Worm (Caenorhabditis elegans) whole organism, early embryonic: ENCODE measurements around the gene nlp-53.

Source experiments
- B0310.2 ChIP-seq: sonication (generic microtip); optimal IDR thresholded peaks from 2 replicates; lab custom pipeline; 2016; ENCODE audit warnings: mild to moderate bottlenecking, missing genetic modification characterization, missing compliant biosample characterization
- F13C5.2 ChIP-seq: sonication (generic microtip); optimal IDR thresholded peaks from 2 replicates; lab custom pipeline; 2017; ENCODE audit warnings: mild to moderate bottlenecking, missing genetic modification characterization, inconsistent platforms, missing compliant biosample characterization
- aly-1 ChIP-seq: sonication (generic microtip); optimal IDR thresholded peaks from 2 replicates; lab custom pipeline; 2016; ENCODE audit warnings: missing genetic modification characterization, missing compliant biosample characterization
- ama-1 ChIP-seq: fragments of 150-350 bp; optimal IDR thresholded peaks from 2 replicates; lab custom pipeline; 2014
- ceh-13 ChIP-seq: fragments of 200-800 bp; sonication (Bioruptor generic); optimal IDR thresholded peaks from 2 replicates; lab custom pipeline; 2018; ENCODE audit warnings: mild to moderate bottlenecking, missing genetic modification characterization, missing compliant biosample characterization
- ceh-36 ChIP-seq: sonication (generic microtip); optimal IDR thresholded peaks from 2 replicates; lab custom pipeline; 2016; ENCODE audit warnings: missing genetic modification characterization, inconsistent platforms, missing compliant biosample characterization
- ets-7 ChIP-seq: sonication (generic microtip); optimal IDR thresholded peaks from 2 replicates; lab custom pipeline; 2016; ENCODE audit warnings: missing genotype, missing genetic modification characterization, missing compliant biosample characterization
- flt-1 ChIP-seq: fragments of 200-800 bp; sonication (Bioruptor generic); IDR thresholded peaks from 2 replicates; pipeline ENCODE4 v1.3.6; 2022; ENCODE audit warnings: missing genetic modification characterization, missing compliant biosample characterization
- hmbx-1 ChIP-seq: sonication (generic microtip); optimal IDR thresholded peaks from 2 replicates; lab custom pipeline; 2016; ENCODE audit warnings: mild to moderate bottlenecking, missing genetic modification characterization, missing compliant biosample characterization
- hmg-4 ChIP-seq: fragments of 200-800 bp; sonication (Bioruptor generic); optimal IDR thresholded peaks from 2 replicates; lab custom pipeline; 2018; ENCODE audit warnings: mild to moderate bottlenecking, missing genetic modification characterization, missing compliant biosample characterization
- hnd-1 ChIP-seq: sonication (generic microtip); optimal IDR thresholded peaks from 2 replicates; lab custom pipeline; 2016; ENCODE audit warnings: missing genetic modification characterization, missing compliant biosample characterization
- pes-1 ChIP-seq: fragments of 200-800 bp; sonication (Bioruptor generic); IDR thresholded peaks from 2 replicates; pipeline ENCODE4 v1.3.6; 2022; ENCODE audit warnings: missing genetic modification reagents, missing genetic modification characterization, missing compliant biosample characterization
- scrt-1 ChIP-seq: fragments of 200-800 bp; sonication (Bioruptor generic); IDR thresholded peaks from 2 replicates; pipeline ENCODE4 v1.3.6; 2022; ENCODE audit warnings: missing genetic modification characterization, missing compliant biosample characterization
- sea-1 ChIP-seq: fragments of 200-800 bp; sonication (Bioruptor generic); conservative IDR thresholded peaks from 2 replicates; pipeline ENCODE4 v1.3.6; 2022; ENCODE audit warnings: missing genetic modification characterization, missing compliant biosample characterization
- tbx-11 ChIP-seq: fragments of 200-800 bp; sonication (Bioruptor generic); IDR thresholded peaks from 2 replicates; pipeline ENCODE4 v1.3.6; 2022; ENCODE audit warnings: missing genetic modification characterization, missing compliant biosample characterization
- tbx-37 ChIP-seq: fragments of 200-800 bp; sonication (Bioruptor generic); conservative IDR thresholded peaks from 2 replicates; pipeline ENCODE4 v1.3.6; 2022; ENCODE audit warnings: missing genetic modification reagents, missing genetic modification characterization, missing compliant biosample characterization
- tra-4 ChIP-seq: sonication (generic microtip); optimal IDR thresholded peaks from 2 replicates; lab custom pipeline; 2017; ENCODE audit warnings: missing genetic modification characterization, missing compliant biosample characterization

The nlp-53 gene

ce11 chrX:13650799-13651198 lies 32.1 kb downstream of the nlp-53 start, which contains the start of gene C40C9.4:
C40C9.4 (plus strand) TSS chrX:13651099.
- TF ChIP-seq ama-1 (lab: Kevin White, UChicago) (no peak), ets-7 (tag; lab: Kevin White, UChicago) (no peak), hnd-1 (tag; lab: Kevin White, UChicago) (no peak), tbx-11 (GFP tag; lab: Robert Waterston, UW) (no peak), tbx-37 (no peak), F13C5.2 (tag; lab: Kevin White, UChicago) (no peak), pes-1 (GFP tag; lab: Robert Waterston, UW) (no peak)

DNA sequence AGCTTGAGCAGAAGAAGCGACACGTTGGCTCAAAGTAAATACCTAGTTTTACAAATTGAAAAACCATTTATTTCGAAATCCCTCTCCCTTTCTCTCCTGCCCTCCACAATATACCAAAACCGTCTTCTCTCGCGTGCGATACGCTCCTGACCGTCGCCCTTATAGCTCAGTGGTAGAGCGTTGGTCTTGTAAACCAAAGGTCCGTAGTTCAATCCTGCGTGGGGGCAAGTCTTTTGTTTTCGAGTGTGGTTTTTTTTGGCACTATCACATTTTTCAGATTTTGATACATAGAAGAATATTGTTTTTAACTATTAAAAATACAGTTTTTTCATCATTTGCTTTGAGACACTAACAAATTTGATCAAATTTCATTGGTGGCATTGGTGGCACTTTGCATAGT lies 34.9 kb downstream of the nlp-53 start:
- TF ChIP-seq aly-1 (tag; lab: Kevin White, UChicago) (peak; percentile 19), tbx-11 (GFP tag; lab: Robert Waterston, UW) (peak; percentile 69; the same call in 1 of the 2 replicates), ama-1 (lab: Kevin White, UChicago) (no peak), F13C5.2 (tag; lab: Kevin White, UChicago) (no peak), hnd-1 (tag; lab: Kevin White, UChicago) (peak; percentile 45), ceh-36 (peak; percentile 61), sea-1 (peak; percentile 82), scrt-1 (GFP tag; lab: Robert Waterston, UW) (peak; percentile 80), B0310.2 (tag; lab: Kevin White, UChicago) (peak; percentile 58), tbx-37 (peak; percentile 72), flt-1 (GFP tag; lab: Robert Waterston, UW) (peak; percentile 74), ets-7 (tag; lab: Kevin White, UChicago) (no peak), hmg-4 (GFP tag; lab: Kevin White, UChicago) (peak; percentile 53), hmbx-1 (tag; lab: Kevin White, UChicago) (no peak), tra-4 (no peak), pes-1 (GFP tag; lab: Robert Waterston, UW) (peak; percentile 87), ceh-13 (peak; percentile 8)

ce11 chrX:13654276-13654675 lies 35.6 kb downstream of the nlp-53 start:
- TF ChIP-seq ceh-13 = no peak
- TF ChIP-seq flt-1 (GFP tag; lab: Robert Waterston, UW) = no peak
- no peak for TF ChIP-seq B0310.2 (tag; lab: Kevin White, UChicago)
- no peak for TF ChIP-seq hmg-4 (GFP tag; lab: Kevin White, UChicago)
- TF ChIP-seq pes-1 (GFP tag; lab: Robert Waterston, UW) = no peak
- TF ChIP-seq tra-4 = no peak
- TF ChIP-seq tbx-37 = no peak
- no peak for TF ChIP-seq scrt-1 (GFP tag; lab: Robert Waterston, UW)
- TF ChIP-seq ama-1 (lab: Kevin White, UChicago) = no peak

DNA sequence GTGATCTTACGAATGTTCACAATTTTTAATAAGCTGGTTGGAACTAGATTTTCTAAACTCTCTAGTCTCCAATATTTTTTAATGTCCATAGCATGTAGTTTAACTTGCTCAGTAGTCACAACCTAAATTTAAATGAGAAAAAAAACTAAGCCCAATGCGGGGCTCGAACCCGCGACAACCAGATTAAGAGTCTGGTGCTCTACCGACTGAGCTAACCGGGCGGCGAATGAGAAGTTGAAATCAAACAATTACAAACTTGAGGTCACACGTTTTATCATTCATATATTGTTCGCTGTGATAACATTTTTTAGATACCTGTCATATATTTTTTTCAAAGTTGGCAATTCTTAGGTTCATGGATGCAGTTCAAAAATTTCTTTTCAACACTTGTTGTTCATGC lies 37.1 kb downstream of the nlp-53 start:
- no peak for TF ChIP-seq aly-1 (tag; lab: Kevin White, UChicago)
- TF ChIP-seq ceh-13 = no peak
- TF ChIP-seq ama-1 (lab: Kevin White, UChicago) = no peak
- TF ChIP-seq flt-1 (GFP tag; lab: Robert Waterston, UW) = no peak
- TF ChIP-seq hnd-1 (tag; lab: Kevin White, UChicago) = no peak
- no peak for TF ChIP-seq tbx-11 (GFP tag; lab: Robert Waterston, UW)
- TF ChIP-seq hmbx-1 (tag; lab: Kevin White, UChicago) = no peak
- no peak for TF ChIP-seq scrt-1 (GFP tag; lab: Robert Waterston, UW)
- TF ChIP-seq pes-1 (GFP tag; lab: Robert Waterston, UW) = no peak
- no peak for TF ChIP-seq B0310.2 (tag; lab: Kevin White, UChicago)
- no peak for TF ChIP-seq hmg-4 (GFP tag; lab: Kevin White, UChicago)
- TF ChIP-seq sea-1 = no peak
- no peak for TF ChIP-seq ets-7 (tag; lab: Kevin White, UChicago)
- TF ChIP-seq tbx-37 = no peak
- no peak for TF ChIP-seq F13C5.2 (tag; lab: Kevin White, UChicago)
- no peak for TF ChIP-seq ceh-36
- no peak for TF ChIP-seq tra-4

- no peak for TF ChIP-seq sea-1
- no peak for TF ChIP-seq ets-7 (tag; lab: Kevin White, UChicago)
- TF ChIP-seq flt-1 (GFP tag; lab: Robert Waterston, UW) = no peak
- no peak for TF ChIP-seq tbx-11 (GFP tag; lab: Robert Waterston, UW)
- TF ChIP-seq hmg-4 (GFP tag; lab: Kevin White, UChicago) = no peak
- no peak for TF ChIP-seq tbx-37
- no peak for TF ChIP-seq B0310.2 (tag; lab: Kevin White, UChicago)
- no peak for TF ChIP-seq hmbx-1 (tag; lab: Kevin White, UChicago)
- TF ChIP-seq ceh-36 = no peak
- no peak for TF ChIP-seq scrt-1 (GFP tag; lab: Robert Waterston, UW)
- TF ChIP-seq aly-1 (tag; lab: Kevin White, UChicago) = no peak
- TF ChIP-seq ceh-13 = no peak
- no peak for TF ChIP-seq hnd-1 (tag; lab: Kevin White, UChicago)
- no peak for TF ChIP-seq ama-1 (lab: Kevin White, UChicago)
- no peak for TF ChIP-seq F13C5.2 (tag; lab: Kevin White, UChicago)
- no peak for TF ChIP-seq tra-4
- no peak for TF ChIP-seq pes-1 (GFP tag; lab: Robert Waterston, UW)
Observed at ce11 chrX:13660206-13660605, 41.5 kb downstream of the nlp-53 start, which contains the start of gene C04A11.1. C04A11.1 (plus strand) TSS chrX:13660506.

DNA sequence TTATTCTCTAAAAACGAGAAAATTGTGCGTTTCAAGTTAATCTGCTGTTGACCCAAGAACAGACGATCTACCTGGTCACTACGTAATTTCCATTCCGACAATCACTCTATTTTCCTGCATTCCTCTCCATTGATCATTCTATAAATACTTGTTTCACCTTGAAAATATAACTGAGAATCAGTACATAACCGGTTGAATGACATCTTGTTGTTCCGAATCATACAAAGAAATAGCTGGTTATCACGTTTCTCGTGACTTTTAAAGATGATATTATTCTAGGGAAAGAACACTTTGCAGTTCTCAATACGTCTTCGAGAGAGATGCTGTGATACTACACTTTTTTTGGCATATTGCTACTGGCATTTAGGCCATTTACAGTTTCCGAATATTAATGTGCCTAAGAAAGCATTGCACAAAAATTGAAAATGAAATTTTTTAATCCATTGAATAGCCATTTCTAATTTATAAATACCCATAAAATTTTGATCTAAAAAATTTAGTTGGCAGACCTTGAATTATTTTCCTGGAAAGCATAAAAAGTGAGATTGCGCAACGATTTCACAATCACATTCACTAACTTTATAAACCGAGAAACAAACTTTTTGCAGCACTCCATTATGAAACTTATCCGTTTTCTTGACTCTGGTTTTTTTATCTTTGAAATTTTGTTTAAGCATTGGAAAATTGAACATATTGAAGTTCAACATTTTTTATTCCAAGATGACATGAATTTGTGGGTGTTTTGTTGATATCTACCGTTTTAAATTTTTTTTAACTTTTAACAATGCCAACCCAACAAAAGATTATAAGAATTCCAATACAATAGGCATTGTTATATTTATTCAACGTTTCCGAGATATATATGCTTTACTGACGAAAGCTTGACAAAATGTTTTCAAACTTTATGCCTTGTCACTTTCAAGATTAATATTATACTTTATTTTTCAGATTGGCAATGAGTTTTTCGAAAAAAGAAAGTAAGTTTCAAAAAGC lies 45.3 kb downstream of the nlp-53 start, which contains the start of gene C04A11.5:
TSS of gene C04A11.5 (plus strand) at position 943 of the 993 bp plus-strand sequence.
- TF ChIP-seq B0310.2 (tag; lab: Kevin White, UChicago) (no peak), ceh-36 (no peak), flt-1 (GFP tag; lab: Robert Waterston, UW) (no peak), ceh-13 (no peak), tra-4 (no peak), scrt-1 (GFP tag; lab: Robert Waterston, UW) (no peak), hmbx-1 (tag; lab: Kevin White, UChicago) (no peak), pes-1 (GFP tag; lab: Robert Waterston, UW) (no peak), ama-1 (lab: Kevin White, UChicago) (no peak), hmg-4 (GFP tag; lab: Kevin White, UChicago) (no peak), sea-1 (no peak), F13C5.2 (tag; lab: Kevin White, UChicago) (no peak), ets-7 (tag; lab: Kevin White, UChicago) (no peak), tbx-11 (GFP tag; lab: Robert Waterston, UW) (no peak), hnd-1 (tag; lab: Kevin White, UChicago) (no peak), tbx-37 (no peak), aly-1 (tag; lab: Kevin White, UChicago) (no peak)
